Worm (Caenorhabditis elegans) whole organism, L4 larva: ENCODE results near the gene Y67D2.5.

Source experiments
- D1046.2 ChIP-seq: fragments of 200-800 bp; sonication (Bioruptor generic); IDR thresholded peaks from 2 replicates; pipeline ENCODE4 v1.3.6; 2022; ENCODE audit warnings: missing genetic modification characterization, missing compliant biosample characterization
- R02D3.7 ChIP-seq: fragments of 150-350 bp; sonication (generic microtip); optimal IDR thresholded peaks from 3 replicates; lab custom pipeline; 2014; ENCODE audit warnings: missing biosample characterization, missing genetic modification characterization
- ZK546.5 ChIP-seq, 2 experiments: sonication (generic microtip); optimal IDR thresholded peaks; 2 replicates each; lab custom pipeline; 2017; ENCODE audit warnings: missing biosample characterization in 2 of 2, missing genetic modification characterization in 2 of 2
- aha-1 ChIP-seq: fragments of 150-350 bp; peaks from one replicate; lab custom pipeline; 2014; ENCODE audit warnings: missing biosample characterization, missing genetic modification characterization
- aly-2 ChIP-seq: sonication (generic microtip); optimal IDR thresholded peaks from 2 replicates; lab custom pipeline; 2018; ENCODE audit warnings: missing biosample characterization, missing genetic modification characterization
- ama-1 ChIP-seq: fragments of 150-350 bp; optimal IDR thresholded peaks from 2 replicates; lab custom pipeline; 2014; ENCODE audit warnings: inconsistent platforms, mixed read lengths
- arid-1 ChIP-seq: fragments of 200-800 bp; sonication (Bioruptor generic); conservative IDR thresholded peaks from 2 replicates; pipeline ENCODE4 v1.3.6; 2022; ENCODE audit warnings: missing genetic modification reagents, missing genetic modification characterization, missing compliant biosample characterization
- attf-4 ChIP-seq: sonication (generic microtip); optimal IDR thresholded peaks from 3 replicates; lab custom pipeline; 2017; ENCODE audit warnings: missing biosample characterization, missing genetic modification characterization
- ceh-20 ChIP-seq: fragments of 200-800 bp; sonication (Bioruptor generic); IDR thresholded peaks from 2 replicates; pipeline ENCODE4 v1.3.6; 2022; ENCODE audit warnings: missing genetic modification reagents, missing genetic modification characterization, missing compliant biosample characterization
- ceh-82 ChIP-seq: sonication (generic microtip); optimal IDR thresholded peaks from 2 replicates; lab custom pipeline; 2017; ENCODE audit warnings: missing biosample characterization, missing genetic modification characterization
- dmd-6 ChIP-seq: fragments of 200-800 bp; sonication (Bioruptor generic); IDR thresholded peaks from 2 replicates; pipeline ENCODE4 v1.3.6; 2022; ENCODE audit warnings: missing genetic modification reagents, missing genetic modification characterization, missing compliant biosample characterization
- hif-1 ChIP-seq, 2 experiments: sonication (generic microtip); optimal IDR thresholded peaks; 2 replicates each; lab custom pipeline; 2016 to 2017; ENCODE audit warnings: missing compliant biosample characterization in 2 of 2, missing genetic modification characterization in 2 of 2, missing genetic modification reagents in 2 of 2, missing genotype in 2 of 2, mild to moderate bottlenecking in 1 of 2
- hmg-1.1 ChIP-seq: fragments of 200-800 bp; sonication (Bioruptor generic); IDR thresholded peaks from 2 replicates; pipeline ENCODE4 v1.3.6; 2022; ENCODE audit warnings: missing genetic modification reagents, missing genetic modification characterization, missing compliant biosample characterization
- jun-1 ChIP-seq: fragments of 150-350 bp; optimal IDR thresholded peaks from 2 replicates; lab custom pipeline; 2014; ENCODE audit warnings: missing biosample characterization, missing genetic modification reagents, missing genetic modification characterization
- lin-13 ChIP-seq: fragments of 150-350 bp; optimal IDR thresholded peaks from 2 replicates; lab custom pipeline; 2014; ENCODE audit warnings: missing biosample characterization, missing genetic modification reagents, missing genetic modification characterization
- lin-15B ChIP-seq: fragments of 150-350 bp; sonication (generic microtip); optimal IDR thresholded peaks from 3 replicates; lab custom pipeline; 2014; ENCODE audit warnings: missing biosample characterization, missing genetic modification characterization
- lin-29 ChIP-seq: fragments of 200-800 bp; sonication (Bioruptor generic); IDR thresholded peaks from 2 replicates; pipeline ENCODE4 v1.3.6; 2022; ENCODE audit warnings: missing genetic modification reagents, missing genetic modification characterization, missing compliant biosample characterization
- lin-38 ChIP-seq: fragments of 200-800 bp; sonication (Bioruptor generic); IDR thresholded peaks from 2 replicates; pipeline ENCODE4 v1.3.6; 2022; ENCODE audit warnings: missing genetic modification reagents, missing genetic modification characterization, missing compliant biosample characterization
- lir-3 ChIP-seq: sonication (generic microtip); optimal IDR thresholded peaks from 2 replicates; lab custom pipeline; 2016; ENCODE audit warnings: mild to moderate bottlenecking, missing genetic modification characterization, missing compliant biosample characterization
- lsy-2 ChIP-seq, 2 experiments: fragments of 150-350 bp in 1 of 2; sonication (generic microtip) in 1 of 2; optimal IDR thresholded peaks; 2 replicates each; lab custom pipeline; 2014 to 2017; ENCODE audit warnings: missing biosample characterization in 2 of 2, missing genetic modification characterization in 2 of 2
- nhr-10 ChIP-seq: fragments of 150-350 bp; optimal IDR thresholded peaks from 2 replicates; lab custom pipeline; 2014; ENCODE audit warnings: missing biosample characterization, missing genetic modification characterization
- nhr-111 ChIP-seq: fragments of 200-800 bp; sonication (Bioruptor generic); optimal IDR thresholded peaks from 2 replicates; lab custom pipeline; 2018; ENCODE audit warnings: mild to moderate bottlenecking, missing genetic modification characterization, missing compliant biosample characterization
- nhr-237 ChIP-seq: sonication (generic microtip); optimal IDR thresholded peaks from 2 replicates; lab custom pipeline; 2017; ENCODE audit warnings: missing biosample characterization, missing genetic modification characterization
- nhr-25 ChIP-seq: sonication (generic microtip); optimal IDR thresholded peaks from 2 replicates; lab custom pipeline; 2017; ENCODE audit warnings: missing genetic modification characterization, mild to moderate bottlenecking, missing compliant biosample characterization, antibody characterized with exemption, moderate library complexity, borderline replicate concordance; ENCODE audit not compliant: insufficient read depth
- nhr-42 ChIP-seq: fragments of 200-800 bp; sonication (Bioruptor generic); IDR thresholded peaks from 2 replicates; pipeline ENCODE4 v1.3.6; 2022; ENCODE audit warnings: missing genetic modification characterization, missing compliant biosample characterization
- rbr-2 ChIP-seq: sonication (generic microtip); optimal IDR thresholded peaks from 2 replicates; lab custom pipeline; 2016; ENCODE audit warnings: missing genotype, missing genetic modification characterization, missing compliant biosample characterization
- snpc-1.2 ChIP-seq: fragments of 200-800 bp; sonication (Bioruptor generic); IDR thresholded peaks from 2 replicates; pipeline ENCODE4 v1.3.6; 2022; ENCODE audit warnings: missing genetic modification reagents, missing genetic modification characterization, missing compliant biosample characterization
- snpc-4 ChIP-seq: fragments of 150-350 bp; optimal IDR thresholded peaks from 2 replicates; lab custom pipeline; 2014; ENCODE audit warnings: missing biosample characterization, missing genetic modification characterization
- unc-62 ChIP-seq, 3 experiments: fragments of 150-350 bp in 1 of 3; sonication (generic microtip); optimal IDR thresholded peaks in 2 of 3; peaks in 1 of 3; 1 replicate in 1 of 3; 2 replicates in 2 of 3; lab custom pipeline; 2014 to 2017; ENCODE audit warnings: missing biosample characterization in 3 of 3, missing genetic modification characterization in 3 of 3, missing genetic modification reagents in 3 of 3, missing genotype in 1 of 3
- zfp-3 ChIP-seq: fragments of 200-800 bp; sonication (Bioruptor generic); conservative IDR thresholded peaks from 2 replicates; pipeline ENCODE4 v1.3.6; 2022; ENCODE audit warnings: missing genetic modification reagents, missing genetic modification characterization, missing compliant biosample characterization

Y67D2.5 gene

ce11 chrIII:1532777-1533473 lies 7.1 kb downstream of the Y67D2.5 start, which contains the start of gene snf-6 (continued):
- no peak for TF ChIP-seq rbr-2 (tag; lab: Kevin White, UChicago)
- TF ChIP-seq lin-13 (GFP tag; lab: Kevin White, UChicago), result peak; percentile 52
- TF ChIP-seq zfp-3 (GFP tag; lab: Robert Waterston, UW), result no peak
- TF ChIP-seq hmg-1.1 (GFP tag; lab: Robert Waterston, UW), result 0 out of 2 replicates have a peak, but pooled peaks have one; percentile 11
- no peak for TF ChIP-seq arid-1 (GFP tag; lab: Robert Waterston, UW)
- no peak for TF ChIP-seq ceh-20 (GFP tag; lab: Robert Waterston, UW)
- TF ChIP-seq R02D3.7, result no peak
- TF ChIP-seq jun-1, result no peak
- no peak for TF ChIP-seq snpc-4 (tag; lab: Kevin White, UChicago)
- no peak for TF ChIP-seq lin-29 (GFP tag; lab: Robert Waterston, UW)
- TF ChIP-seq aha-1, result no peak
- TF ChIP-seq ama-1, result no peak
- no peak for TF ChIP-seq nhr-111 (GFP tag; lab: Kevin White, UChicago)
- TF ChIP-seq lir-3 (tag; lab: Kevin White, UChicago), result no peak
- TF ChIP-seq ceh-82, result no peak
- TF ChIP-seq ZK546.5 (tag; optimal IDR thresholded peaks at IDR 0.05; lab: Kevin White, UChicago), result no peak
- TF ChIP-seq lsy-2 (tag; optimal IDR thresholded peaks at IDR 0.05; lab: Kevin White, UChicago), result peak in 1 of 2 experiments; percentile 55
- TF ChIP-seq hif-1 (tag; optimal IDR thresholded peaks at IDR 0.05; lab: Kevin White, UChicago), result no peak

- TF ChIP-seq attf-4 (tag; lab: Kevin White, UChicago) (no peak), aha-1 (peak; percentile 75)
These were observed 11.6 kb downstream of the Y67D2.5 start for ce11 chrIII:1528423-1528822.

DNA sequence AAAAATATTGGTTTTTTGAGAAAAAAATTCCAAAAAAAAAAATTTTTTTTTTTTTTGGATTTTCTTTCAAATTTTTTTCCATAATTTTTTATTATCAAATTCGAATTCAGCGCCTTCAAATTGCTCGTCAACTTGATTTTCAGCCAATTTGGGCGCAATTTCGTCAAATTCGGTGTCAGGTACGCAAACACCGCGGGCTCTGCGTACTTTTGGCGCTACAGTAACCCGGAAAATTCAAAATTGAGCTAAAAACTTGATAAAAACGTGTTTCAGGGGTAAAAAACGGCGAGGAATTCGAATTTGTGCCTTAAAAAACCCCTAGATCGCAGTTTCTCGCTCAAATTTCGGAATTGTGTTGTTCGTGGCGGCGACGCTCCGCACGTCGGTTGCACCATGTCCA lies 20.1 kb downstream of the Y67D2.5 start:
- TF ChIP-seq aha-1 (peak; percentile 18), unc-62 (GFP tag; optimal IDR thresholded peaks at IDR 0.05 in 1 of 2; lab: Kevin White, UChicago) (no peak), unc-62 (tag; optimal IDR thresholded peaks at IDR 0.05; lab: Kevin White, UChicago) (no peak), aly-2 (tag; lab: Kevin White, UChicago) (no peak), nhr-10 (tag; lab: Kevin White, UChicago) (no peak), nhr-25 (no peak), nhr-42 (GFP tag; lab: Robert Waterston, UW) (no peak), lsy-2 (tag; optimal IDR thresholded peaks at IDR 0.05; lab: Kevin White, UChicago) (peak; percentile 16 to 78), lin-13 (GFP tag; lab: Kevin White, UChicago) (peak; percentile 88)

DNA sequence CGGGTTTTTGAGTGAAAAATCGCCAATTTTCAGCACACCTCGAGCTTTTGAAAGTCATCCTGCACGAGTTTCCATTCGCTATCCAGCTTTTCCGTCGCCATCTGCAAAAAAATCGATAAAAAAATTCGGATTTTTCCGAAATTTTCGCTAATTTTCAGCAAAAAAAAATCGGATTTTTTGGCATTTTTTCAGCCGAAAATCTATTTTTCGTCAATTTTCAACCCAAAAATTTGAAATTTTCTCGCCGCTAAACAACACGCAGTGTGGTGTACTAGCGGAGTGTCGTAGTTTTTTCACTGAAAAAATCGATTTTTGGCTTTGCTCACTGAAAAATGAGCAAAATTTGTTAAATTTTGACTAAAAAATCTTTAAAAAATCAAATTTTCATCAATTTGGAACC lies 22.2 kb downstream of the Y67D2.5 start, which contains the start of gene tmem-120:
Gene tmem-120 (minus strand): TSS at position 101 of the 400 bp plus-strand sequence.
- TF ChIP-seq dmd-6 (GFP tag; lab: Robert Waterston, UW), result no peak
- no peak for TF ChIP-seq nhr-237 (tag; lab: Kevin White, UChicago)
- no peak for TF ChIP-seq nhr-42 (GFP tag; lab: Robert Waterston, UW)
- TF ChIP-seq snpc-1.2 (GFP tag; lab: Robert Waterston, UW), result no peak
- TF ChIP-seq jun-1, result no peak
- TF ChIP-seq, all 104 proteins: peak for 0

DNA sequence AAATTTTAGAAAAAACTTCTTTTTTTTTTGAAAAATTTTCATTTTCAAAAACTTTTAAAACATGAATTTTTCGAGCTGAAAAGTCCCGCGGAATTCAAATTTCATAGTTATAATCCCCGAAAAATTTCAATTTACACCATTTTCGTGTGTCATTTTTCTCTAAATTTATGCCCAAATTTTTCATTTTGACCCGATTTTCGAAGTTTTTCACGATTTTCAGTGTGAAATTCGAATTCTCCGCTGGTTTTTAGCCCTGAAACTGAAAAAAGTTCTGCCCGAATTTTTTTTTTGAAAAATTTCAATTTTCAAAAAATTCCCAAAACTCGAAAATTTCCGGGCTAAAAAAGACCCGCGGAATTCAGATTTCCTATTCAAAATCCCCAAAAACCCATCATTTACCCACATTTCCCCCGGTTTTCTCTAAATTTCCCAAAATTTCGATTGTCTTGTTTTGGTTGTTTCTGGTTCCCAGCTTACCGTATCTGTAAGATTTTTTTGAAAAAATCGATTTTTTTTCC lies 31.2 kb downstream of the Y67D2.5 start:
- TF ChIP-seq aha-1 (peak; percentile 18), lin-15B (tag; lab: Kevin White, UChicago) (no peak), hif-1 (tag; optimal IDR thresholded peaks at IDR 0.05; lab: Kevin White, UChicago) (peak in 1 of 2 experiments; percentile 11), zfp-3 (GFP tag; lab: Robert Waterston, UW) (0 out of 2 replicates have a peak, but pooled peaks have one; percentile 55), lin-38 (GFP tag; lab: Robert Waterston, UW) (peak; percentile 22; the same call in 1 of the 2 replicates), D1046.2 (0 out of 2 replicates have a peak, but pooled peaks have one; percentile 53)
